Worm (Caenorhabditis elegans) whole organism, mixed stage, embryonic: ENCODE measurements around the gene rpoa-49.

ENCODE experiments used
- blmp-1 ChIP-seq: fragments of 150-350 bp; optimal IDR thresholded peaks from 2 replicates; lab custom pipeline; 2014; ENCODE audit warnings: missing biosample characterization, missing genetic modification characterization
- ceh-39 ChIP-seq: fragments of 150-350 bp; optimal IDR thresholded peaks from 2 replicates; lab custom pipeline; 2014; ENCODE audit warnings: missing biosample characterization, missing genetic modification characterization
- ceh-83 ChIP-seq: fragments of 200-800 bp; sonication (Bioruptor generic); optimal IDR thresholded peaks from 2 replicates; lab custom pipeline; 2018; ENCODE audit warnings: mild to moderate bottlenecking, missing genetic modification characterization, missing compliant biosample characterization
- ces-1 ChIP-seq: fragments of 150-350 bp; optimal IDR thresholded peaks from 2 replicates; lab custom pipeline; 2014; ENCODE audit warnings: missing biosample characterization, missing genetic modification reagents, missing genetic modification characterization
- drap-1 ChIP-seq: fragments of 200-800 bp; sonication (Bioruptor generic); optimal IDR thresholded peaks from 3 replicates; lab custom pipeline; 2018; ENCODE audit warnings: mild to moderate bottlenecking, missing genetic modification characterization, missing compliant biosample characterization
- elt-3 ChIP-seq: fragments of 150-350 bp; optimal IDR thresholded peaks from 2 replicates; lab custom pipeline; 2014; ENCODE audit warnings: missing biosample characterization, missing genetic modification characterization
- flh-1 ChIP-seq: fragments of 200-800 bp; sonication (Bioruptor generic); optimal IDR thresholded peaks from 2 replicates; lab custom pipeline; 2018; ENCODE audit warnings: mild to moderate bottlenecking, missing genetic modification characterization, moderate library complexity, missing compliant biosample characterization
- lsy-2 ChIP-seq: fragments of 150-350 bp; optimal IDR thresholded peaks from 2 replicates; lab custom pipeline; 2014; ENCODE audit warnings: missing biosample characterization, missing genetic modification characterization
- mab-5 ChIP-seq: fragments of 150-350 bp; optimal IDR thresholded peaks from 2 replicates; lab custom pipeline; 2014; ENCODE audit warnings: missing biosample characterization, missing genetic modification characterization
- nhr-12 ChIP-seq: fragments of 150-350 bp; optimal IDR thresholded peaks from 2 replicates; lab custom pipeline; 2014; ENCODE audit warnings: missing biosample characterization, missing genetic modification characterization
- nhr-237 ChIP-seq: fragments of 150-350 bp; optimal IDR thresholded peaks from 2 replicates; lab custom pipeline; 2014; ENCODE audit warnings: missing biosample characterization, missing genetic modification characterization
- pha-4 ChIP-seq: fragments of 150-350 bp; optimal IDR thresholded peaks from 2 replicates; lab custom pipeline; 2018; ENCODE audit warnings: missing biosample characterization, missing genetic modification reagents, missing genetic modification characterization
- sem-2 ChIP-seq: fragments of 200-800 bp; sonication (Bioruptor generic); optimal IDR thresholded peaks from 2 replicates; lab custom pipeline; 2018; ENCODE audit warnings: mild to moderate bottlenecking, missing genetic modification characterization, missing compliant biosample characterization
- tbx-8 ChIP-seq: fragments of 200-800 bp; sonication (Bioruptor generic); optimal IDR thresholded peaks from 2 replicates; lab custom pipeline; 2018; ENCODE audit warnings: mild to moderate bottlenecking, missing genetic modification characterization, moderate library complexity, missing compliant biosample characterization
- unc-39 ChIP-seq: fragments of 150-350 bp; optimal IDR thresholded peaks from 2 replicates; lab custom pipeline; 2014; ENCODE audit warnings: missing biosample characterization, missing genetic modification characterization
- unc-62 ChIP-seq: fragments of 150-350 bp; optimal IDR thresholded peaks from 2 replicates; lab custom pipeline; 2014; ENCODE audit warnings: missing biosample characterization, missing genetic modification reagents, missing genetic modification characterization
- zip-8 ChIP-seq: fragments of 150-350 bp; optimal IDR thresholded peaks from 2 replicates; lab custom pipeline; 2014; ENCODE audit warnings: missing biosample characterization, missing genetic modification characterization
- ztf-11 ChIP-seq: fragments of 150-350 bp; optimal IDR thresholded peaks from 2 replicates; lab custom pipeline; 2014; ENCODE audit warnings: missing biosample characterization, missing genetic modification characterization

rpoa-49 gene

ce11 chrII:86794-87193 is 42.0 kb downstream of the rpoa-49 start:
- TF ChIP-seq zip-8 (peak; percentile 56), mab-5 (no peak)

- TF ChIP-seq blmp-1 (tag; lab: Kevin White, UChicago) = no peak
- no peak for TF ChIP-seq tbx-8 (GFP tag; lab: Kevin White, UChicago)
These were observed 43.1 kb downstream of the rpoa-49 start for ce11 chrII:87937-88336.

- TF ChIP-seq ceh-39 = no peak
- peak; percentile 1 for TF ChIP-seq zip-8
- no peak for TF ChIP-seq lsy-2
- TF ChIP-seq nhr-237 (tag; lab: Kevin White, UChicago) = no peak
These were observed 46.6 kb downstream of the rpoa-49 start, which contains the start of gene mcat-1 for ce11 chrII:91419-91818. Gene mcat-1 (minus strand): TSS chrII:91519.

- TF ChIP-seq ceh-39 (no peak), pha-4 (tag; lab: Kevin White, UChicago) (no peak), nhr-12 (tag; lab: Kevin White, UChicago) (no peak), lsy-2 (no peak), elt-3 (tag; lab: Kevin White, UChicago) (no peak), ces-1 (GFP tag; lab: Kevin White, UChicago) (no peak), unc-39 (tag; lab: Kevin White, UChicago) (no peak), zip-8 (no peak), sem-2 (GFP tag; lab: Kevin White, UChicago) (no peak), flh-1 (GFP tag; lab: Kevin White, UChicago) (no peak), ztf-11 (no peak), unc-62 (GFP tag; lab: Kevin White, UChicago) (no peak), ceh-83 (GFP tag; lab: Kevin White, UChicago) (no peak), tbx-8 (GFP tag; lab: Kevin White, UChicago) (no peak), drap-1 (GFP tag; lab: Kevin White, UChicago) (no peak), mab-5 (no peak)
- TF ChIP-seq, all 35 proteins: peak for 0
These were observed 50.3 kb downstream of the rpoa-49 start, which contains the start of gene C50D2.7 for ce11 chrII:95177-95576. Gene C50D2.7 (minus strand): TSS chrII:95277.
